Worm (Caenorhabditis elegans) whole organism, L1 larva: ENCODE results near the gene M03F8.5.

ENCODE experiments used
- C16A3.4 ChIP-seq: fragments of 150-350 bp; optimal IDR thresholded peaks from 2 replicates; lab custom pipeline; 2014; ENCODE audit warnings: missing biosample characterization, missing genetic modification characterization
- C34B4.2 ChIP-seq: sonication (generic microtip); optimal IDR thresholded peaks from 2 replicates; lab custom pipeline; 2017; ENCODE audit warnings: mild to moderate bottlenecking, missing genetic modification characterization, missing compliant biosample characterization
- Y116A8C.19 ChIP-seq: sonication (generic microtip); optimal IDR thresholded peaks from 2 replicates; lab custom pipeline; 2016; ENCODE audit warnings: missing compliant biosample characterization, missing genetic modification characterization, borderline replicate concordance
- aha-1 ChIP-seq: fragments of 150-350 bp; optimal IDR thresholded peaks from 2 replicates; lab custom pipeline; 2014; ENCODE audit warnings: missing biosample characterization, missing genetic modification characterization
- aly-2 ChIP-seq: fragments of 150-350 bp; optimal IDR thresholded peaks from 2 replicates; lab custom pipeline; 2014; ENCODE audit warnings: missing biosample characterization, missing genetic modification characterization
- ama-1 ChIP-seq: fragments of 150-350 bp; optimal IDR thresholded peaks from 2 replicates; lab custom pipeline; 2014
- ceh-63 ChIP-seq: fragments of 200-800 bp; sonication (Bioruptor generic); optimal IDR thresholded peaks from 2 replicates; lab custom pipeline; 2018; ENCODE audit warnings: mild to moderate bottlenecking, missing genetic modification characterization, missing compliant biosample characterization
- ceh-8 ChIP-seq: fragments of 200-800 bp; sonication (Bioruptor generic); optimal IDR thresholded peaks from 2 replicates; lab custom pipeline; 2018; ENCODE audit warnings: mild to moderate bottlenecking, missing genetic modification characterization, moderate library complexity, missing compliant biosample characterization
- ceh-82 ChIP-seq, 3 experiments: fragments of 150-350 bp in 1 of 3; sonication (generic microtip) in 2 of 3; optimal IDR thresholded peaks; 2 replicates each; lab custom pipeline; 2014 to 2017; ENCODE audit warnings: missing biosample characterization in 3 of 3, missing genetic modification characterization in 3 of 3
- ces-1 ChIP-seq: fragments of 150-350 bp; optimal IDR thresholded peaks from 2 replicates; lab custom pipeline; 2014; ENCODE audit warnings: missing biosample characterization, missing genetic modification reagents, missing genetic modification characterization
- efl-1 ChIP-seq, 4 experiments: fragments of 150-350 bp; optimal IDR thresholded peaks in 3 of 4; peaks in 1 of 4; 1 replicate in 1 of 4; 2 replicates in 3 of 4; lab custom pipeline; 2014; ENCODE audit warnings: missing biosample characterization in 2 of 4, missing genetic modification characterization in 2 of 4, missing genetic modification reagents in 2 of 4
- efl-3 ChIP-seq: fragments of 200-800 bp; sonication (Bioruptor generic); optimal IDR thresholded peaks from 2 replicates; lab custom pipeline; 2018; ENCODE audit warnings: mild to moderate bottlenecking, missing genetic modification characterization, missing compliant biosample characterization
- egl-13 ChIP-seq: sonication (generic microtip); optimal IDR thresholded peaks from 2 replicates; lab custom pipeline; 2016; ENCODE audit warnings: missing genotype, missing genetic modification reagents, missing genetic modification characterization, missing compliant biosample characterization
- egl-27 ChIP-seq, 2 experiments: fragments of 150-350 bp in 1 of 2; sonication (generic microtip); optimal IDR thresholded peaks; 3 replicates each; lab custom pipeline; 2017 to 2018; ENCODE audit warnings: missing biosample characterization in 2 of 2, missing genetic modification characterization in 2 of 2, missing genetic modification reagents in 2 of 2
- elt-3 ChIP-seq, 6 experiments: fragments of 150-350 bp in 1 of 6; sonication (generic microtip); optimal IDR thresholded peaks; 2 replicates each; lab custom pipeline; 2017 to 2018; ENCODE audit warnings: missing biosample characterization in 6 of 6, missing genetic modification characterization in 6 of 6, inconsistent platforms in 1 of 6
- fkh-10 ChIP-seq: sonication (generic microtip); optimal IDR thresholded peaks from 2 replicates; lab custom pipeline; 2017; ENCODE audit warnings: missing biosample characterization, missing genetic modification reagents, missing genetic modification characterization
- fkh-8 ChIP-seq: sonication (generic microtip); optimal IDR thresholded peaks from 2 replicates; lab custom pipeline; 2016; ENCODE audit warnings: mild to moderate bottlenecking, missing genetic modification characterization, missing compliant biosample characterization
- fos-1 ChIP-seq: fragments of 150-350 bp; optimal IDR thresholded peaks from 2 replicates; lab custom pipeline; 2014; ENCODE audit warnings: missing biosample characterization, missing genetic modification characterization
- grh-1 ChIP-seq: fragments of 200-800 bp; sonication (Bioruptor generic); IDR thresholded peaks from 2 replicates; pipeline ENCODE4 v1.3.6; 2022; ENCODE audit warnings: missing genetic modification reagents, missing genetic modification characterization, missing compliant biosample characterization
- hpl-2 ChIP-seq: fragments of 150-350 bp; optimal IDR thresholded peaks from 2 replicates; lab custom pipeline; 2014; ENCODE audit warnings: missing biosample characterization, missing genetic modification reagents, missing genetic modification characterization
- irx-1 ChIP-seq: sonication (generic microtip); optimal IDR thresholded peaks from 2 replicates; lab custom pipeline; 2016; ENCODE audit warnings: missing genetic modification characterization, missing compliant biosample characterization
- isw-1 ChIP-seq: fragments of 200-800 bp; sonication (Bioruptor generic); IDR thresholded peaks from 2 replicates; pipeline ENCODE4 v1.3.6; 2022; ENCODE audit warnings: missing genetic modification characterization, missing compliant biosample characterization
- lin-13 ChIP-seq: fragments of 150-350 bp; optimal IDR thresholded peaks from 2 replicates; lab custom pipeline; 2014; ENCODE audit warnings: missing biosample characterization, missing genetic modification reagents, missing genetic modification characterization
- lin-14 ChIP-seq: fragments of 200-800 bp; sonication (Bioruptor generic); optimal IDR thresholded peaks from 2 replicates; lab custom pipeline; 2018; ENCODE audit warnings: mild to moderate bottlenecking, missing genetic modification characterization, moderate library complexity, missing compliant biosample characterization
- lin-15B ChIP-seq: fragments of 150-350 bp; sonication (generic microtip); optimal IDR thresholded peaks from 3 replicates; lab custom pipeline; 2014; ENCODE audit warnings: missing biosample characterization, missing genetic modification characterization
- lin-35 ChIP-seq, 2 experiments: fragments of 150-350 bp; optimal IDR thresholded peaks; 2 replicates each; lab custom pipeline; 2014; ENCODE audit warnings: missing biosample characterization in 2 of 2, missing genetic modification characterization in 2 of 2, missing genetic modification reagents in 2 of 2
- lin-39 ChIP-seq: fragments of 150-350 bp; optimal IDR thresholded peaks from 2 replicates; lab custom pipeline; 2014; ENCODE audit warnings: missing biosample characterization, missing genetic modification reagents, missing genetic modification characterization
- lir-3 ChIP-seq: sonication (generic microtip); optimal IDR thresholded peaks from 2 replicates; lab custom pipeline; 2016; ENCODE audit warnings: mild to moderate bottlenecking, missing genetic modification characterization, moderate library complexity, missing compliant biosample characterization; ENCODE audit not compliant: poor library complexity
- mab-9 ChIP-seq: fragments of 200-800 bp; sonication (Bioruptor generic); IDR thresholded peaks from 2 replicates; pipeline ENCODE4 v1.3.6; 2022; ENCODE audit warnings: missing genetic modification reagents, missing genetic modification characterization, missing compliant biosample characterization
- mef-2 ChIP-seq: fragments of 150-350 bp; optimal IDR thresholded peaks from 2 replicates; lab custom pipeline; 2014; ENCODE audit warnings: missing biosample characterization, missing genetic modification characterization
- mep-1 ChIP-seq: fragments of 150-350 bp; optimal IDR thresholded peaks from 2 replicates; lab custom pipeline; 2014; ENCODE audit warnings: missing biosample characterization, missing genetic modification characterization
- nhr-11 ChIP-seq: fragments of 150-350 bp; optimal IDR thresholded peaks from 2 replicates; lab custom pipeline; 2014; ENCODE audit warnings: missing biosample characterization, missing genetic modification characterization
- nhr-12 ChIP-seq: sonication (generic microtip); optimal IDR thresholded peaks from 2 replicates; lab custom pipeline; 2017; ENCODE audit warnings: missing biosample characterization, missing genetic modification characterization
- nhr-20 ChIP-seq: sonication (generic microtip); optimal IDR thresholded peaks from 2 replicates; lab custom pipeline; 2016; ENCODE audit warnings: mild to moderate bottlenecking, missing genetic modification characterization, missing compliant biosample characterization
- nhr-28 ChIP-seq: fragments of 150-350 bp; optimal IDR thresholded peaks from 2 replicates; lab custom pipeline; 2014; ENCODE audit warnings: missing biosample characterization, missing genetic modification characterization
- nhr-76 ChIP-seq: sonication (generic microtip); optimal IDR thresholded peaks from 2 replicates; lab custom pipeline; 2017; ENCODE audit warnings: missing biosample characterization, missing genetic modification characterization
- nhr-77 ChIP-seq: fragments of 150-350 bp; optimal IDR thresholded peaks from 2 replicates; lab custom pipeline; 2014; ENCODE audit warnings: missing biosample characterization, missing genetic modification characterization
- nhr-85 ChIP-seq: sonication (generic microtip); peaks from one replicate; lab custom pipeline; 2016; ENCODE audit warnings: missing genetic modification characterization, inconsistent platforms, missing compliant biosample characterization
- nhr-90 ChIP-seq: sonication (generic microtip); optimal IDR thresholded peaks from 2 replicates; lab custom pipeline; 2016; ENCODE audit warnings: mild to moderate bottlenecking, missing genetic modification characterization, missing compliant biosample characterization; ENCODE audit not compliant: poor library complexity
- pax-3 ChIP-seq: fragments of 200-800 bp; sonication (Bioruptor generic); optimal IDR thresholded peaks from 2 replicates; lab custom pipeline; 2018; ENCODE audit warnings: mild to moderate bottlenecking, missing genetic modification characterization, moderate library complexity, missing compliant biosample characterization
- skn-1 ChIP-seq: fragments of 150-350 bp; optimal IDR thresholded peaks from 2 replicates; lab custom pipeline; 2014; ENCODE audit warnings: missing biosample characterization, missing genetic modification characterization
- snu-23 ChIP-seq: sonication (generic microtip); optimal IDR thresholded peaks from 2 replicates; lab custom pipeline; 2016; ENCODE audit warnings: missing genetic modification characterization, missing compliant biosample characterization
- sox-4 ChIP-seq: sonication (generic microtip); optimal IDR thresholded peaks from 2 replicates; lab custom pipeline; 2016; ENCODE audit warnings: missing genetic modification characterization, missing compliant biosample characterization
- unc-30 ChIP-seq: sonication (generic microtip); optimal IDR thresholded peaks from 2 replicates; lab custom pipeline; 2017; ENCODE audit warnings: missing biosample characterization, missing genetic modification characterization
- unc-86 ChIP-seq: sonication (generic microtip); optimal IDR thresholded peaks from 2 replicates; lab custom pipeline; 2016; ENCODE audit warnings: missing genetic modification characterization, missing compliant biosample characterization
- xbp-1 ChIP-seq: sonication (generic microtip); optimal IDR thresholded peaks from 2 replicates; lab custom pipeline; 2016; ENCODE audit warnings: missing genetic modification characterization, missing compliant biosample characterization

The M03F8.5 gene

ce11 chrV:5939503-5940072 lies 3.0 kb upstream of the M03F8.5 start, which contains the start of gene syf-3 (continued):
- TF ChIP-seq skn-1 (tag; lab: Kevin White, UChicago) (peak; percentile 68), nhr-85 (peak; percentile 79), mef-2 (tag; lab: Kevin White, UChicago) (no peak), lin-35 (GFP tag; optimal IDR thresholded peaks at IDR 0.05; lab: Kevin White, UChicago) (peak; percentile 99 to 100), nhr-28 (tag; lab: Kevin White, UChicago) (no peak), mab-9 (0 out of 2 replicates have a peak, but pooled peaks have one; percentile 34), efl-1 (optimal IDR thresholded peaks at IDR 0.05; lab: Kevin White, UChicago) (peak; percentile 99 to 100), efl-1 (GFP tag; optimal IDR thresholded peaks at IDR 0.05 in 1 of 2; lab: Kevin White, UChicago) (peak; percentile 100), mep-1 (tag; lab: Kevin White, UChicago) (peak; percentile 67), efl-3 (GFP tag; lab: Kevin White, UChicago) (no peak), nhr-20 (tag; lab: Kevin White, UChicago) (peak; percentile 49), C34B4.2 (tag; lab: Kevin White, UChicago) (no peak), lin-15B (no peak), xbp-1 (tag; lab: Kevin White, UChicago) (peak; percentile 77), nhr-90 (tag; lab: Kevin White, UChicago) (peak; percentile 59), aha-1 (tag; lab: Kevin White, UChicago) (no peak), isw-1 (GFP tag; lab: Robert Waterston, UW) (peak; percentile 42), unc-30 (tag; lab: Kevin White, UChicago) (no peak), nhr-76 (tag; lab: Kevin White, UChicago) (no peak), Y116A8C.19 (tag; lab: Kevin White, UChicago) (no peak), grh-1 (peak; percentile 68), aly-2 (tag; lab: Kevin White, UChicago) (peak; percentile 69), unc-86 (peak; percentile 68), hpl-2 (GFP tag; lab: Kevin White, UChicago) (no peak), snu-23 (peak; percentile 73), pax-3 (tag; lab: Kevin White, UChicago) (no peak), sox-4 (tag; lab: Kevin White, UChicago) (peak; percentile 37), lin-14 (GFP tag; lab: Kevin White, UChicago) (no peak), nhr-12 (tag; lab: Kevin White, UChicago) (no peak), lin-39 (tag; lab: Kevin White, UChicago) (peak; percentile 62), irx-1 (tag; lab: Kevin White, UChicago) (peak; percentile 68), ces-1 (GFP tag; lab: Kevin White, UChicago) (no peak), fkh-10 (GFP tag; lab: Kevin White, UChicago) (no peak), elt-3 (tag; optimal IDR thresholded peaks at IDR 0.05; lab: Kevin White, UChicago) (no peak), fkh-8 (no peak), lin-13 (GFP tag; lab: Kevin White, UChicago) (no peak), egl-13 (tag; lab: Kevin White, UChicago) (no peak), fos-1 (peak; percentile 36), ama-1 (no peak), ceh-8 (no peak), egl-27 (tag; optimal IDR thresholded peaks at IDR 0.05; lab: Kevin White, UChicago) (no peak), nhr-11 (no peak), ceh-82 (tag; optimal IDR thresholded peaks at IDR 0.05; lab: Kevin White, UChicago) (peak; percentile 57 to 73 (median 59)), nhr-77 (tag; lab: Kevin White, UChicago) (no peak), C16A3.4 (tag; lab: Kevin White, UChicago) (peak; percentile 18), ceh-63 (no peak), lir-3 (tag; lab: Kevin White, UChicago) (peak; percentile 11)
